Fruit fly (Drosophila melanogaster) whole organism, embryonic: ENCODE data around the gene LysB.

ENCODE experiments used
- Bgb ChIP-seq: fragments of 200-800 bp; sonication (Bioruptor generic); IDR thresholded peaks from 2 replicates; pipeline ENCODE4 v1.3.6; 2022; ENCODE audit warnings: missing biosample characterization, missing genetic modification characterization; ENCODE audit not compliant: partially characterized antibody
- CG11456 ChIP-seq: fragments of 200-800 bp; sonication (Bioruptor generic); IDR thresholded peaks from 3 replicates; pipeline ENCODE4 v1.3.6; 2022; ENCODE audit warnings: missing biosample characterization, missing genetic modification characterization
- CG11695 ChIP-seq: fragments of 200-800 bp; sonication (Bioruptor generic); IDR thresholded peaks from 3 replicates; pipeline ENCODE4 v1.3.6; 2022; ENCODE audit warnings: missing biosample characterization, missing genetic modification characterization
- CG1233 ChIP-seq: fragments of 200-800 bp; sonication (Bioruptor generic); optimal IDR thresholded peaks from 4 replicates; lab custom pipeline; 2018; ENCODE audit warnings: missing biosample characterization, mild to moderate bottlenecking, missing genetic modification characterization
- CG12391 ChIP-seq: fragments of 200-800 bp; sonication (Bioruptor generic); optimal IDR thresholded peaks from 3 replicates; lab custom pipeline; 2018; ENCODE audit warnings: missing biosample characterization, mild to moderate bottlenecking, missing genetic modification characterization, moderate library complexity
- CG12659 ChIP-seq: fragments of 200-800 bp; sonication (Bioruptor generic); optimal IDR thresholded peaks from 3 replicates; lab custom pipeline; 2017; ENCODE audit warnings: mild to moderate bottlenecking, missing biosample characterization, missing genetic modification reagents, missing genetic modification characterization
- CG12769 ChIP-seq: fragments of 200-800 bp; sonication (Bioruptor generic); optimal IDR thresholded peaks from 2 replicates; lab custom pipeline; 2019; ENCODE audit warnings: missing biosample characterization, mild to moderate bottlenecking, missing genetic modification characterization, moderate library complexity
- CG13296 ChIP-seq: fragments of 200-800 bp; sonication (Bioruptor generic); optimal IDR thresholded peaks from 3 replicates; lab custom pipeline; 2018; ENCODE audit warnings: missing biosample characterization, mild to moderate bottlenecking, missing genetic modification characterization
- CG13424 ChIP-seq: fragments of 200-800 bp; sonication (Bioruptor generic); optimal IDR thresholded peaks from 2 replicates; lab custom pipeline; 2019; ENCODE audit warnings: missing biosample characterization, mild to moderate bottlenecking, missing genetic modification characterization, moderate library complexity
- CG14441 ChIP-seq: fragments of 200-800 bp; sonication (Bioruptor generic); IDR thresholded peaks from 2 replicates; pipeline ENCODE4 v1.3.6; 2022; ENCODE audit warnings: missing biosample characterization, missing genetic modification characterization
- CG17612 ChIP-seq: fragments of 200-800 bp; sonication (Bioruptor generic); IDR thresholded peaks from 2 replicates; pipeline ENCODE4 v1.3.6; 2022; ENCODE audit warnings: missing biosample characterization, missing genetic modification characterization
- CG17802 ChIP-seq: fragments of 200-800 bp; sonication (Bioruptor generic); optimal IDR thresholded peaks from 2 replicates; lab custom pipeline; 2018; ENCODE audit warnings: missing biosample characterization, mild to moderate bottlenecking, missing genetic modification characterization, moderate library complexity
- CG2199 ChIP-seq: fragments of 200-800 bp; sonication (Bioruptor generic); IDR thresholded peaks from 3 replicates; pipeline ENCODE4 v1.3.6; 2022; ENCODE audit warnings: missing biosample characterization, missing genetic modification characterization
- CG32532 ChIP-seq: fragments of 200-800 bp; sonication (Bioruptor generic); IDR thresholded peaks from 2 replicates; pipeline ENCODE4 v1.3.6; 2022; ENCODE audit warnings: missing biosample characterization, missing genetic modification characterization
- CG33557 ChIP-seq: fragments of 200-800 bp; sonication (Bioruptor generic); optimal IDR thresholded peaks from 2 replicates; lab custom pipeline; 2019; ENCODE audit warnings: missing biosample characterization, mild to moderate bottlenecking, missing genetic modification characterization, moderate library complexity
- CG3847 ChIP-seq: fragments of 200-800 bp; sonication (Bioruptor generic); IDR thresholded peaks from 2 replicates; pipeline ENCODE4 v1.3.6; 2022; ENCODE audit warnings: missing biosample characterization, missing genetic modification characterization
- CG42726 ChIP-seq: fragments of 200-800 bp; sonication (Bioruptor generic); IDR thresholded peaks from 2 replicates; pipeline ENCODE4 v1.3.6; 2022; ENCODE audit warnings: missing biosample characterization, missing genetic modification characterization; ENCODE audit not compliant: partially characterized antibody
- CG6175 ChIP-seq: fragments of 200-800 bp; sonication (Bioruptor generic); IDR thresholded peaks from 3 replicates; pipeline ENCODE4 v1.3.6; 2022; ENCODE audit warnings: missing biosample characterization, missing genetic modification characterization
- CG6272 ChIP-seq: fragments of 200-800 bp; sonication (Bioruptor generic); IDR thresholded peaks from 2 replicates; pipeline ENCODE4 v1.3.6; 2022; ENCODE audit warnings: missing biosample characterization, missing genetic modification characterization
- CG7839 ChIP-seq: fragments of 200-800 bp; sonication (Bioruptor generic); optimal IDR thresholded peaks from 3 replicates; lab custom pipeline; 2018; ENCODE audit warnings: missing biosample characterization, mild to moderate bottlenecking, missing genetic modification characterization, moderate library complexity
- CG7963 ChIP-seq: fragments of 200-800 bp; sonication (Bioruptor generic); IDR thresholded peaks from 3 replicates; pipeline ENCODE4 v1.3.6; 2022; ENCODE audit warnings: missing biosample characterization, missing genetic modification characterization; ENCODE audit not compliant: partially characterized antibody
- D ChIP-seq, 2 experiments: fragments of 200-800 bp in 1 of 2; fragments of >200 bp in 1 of 2; sonication (Bioruptor generic) in 1 of 2; optimal IDR thresholded peaks; 2 replicates in 1 of 2; 3 replicates in 1 of 2; lab custom pipeline; 2017; ENCODE audit warnings: mild to moderate bottlenecking in 1 of 2, missing biosample characterization in 1 of 2, missing genetic modification characterization in 1 of 2, missing genetic modification reagents in 1 of 2
- Drgx ChIP-seq: fragments of 200-800 bp; sonication (Bioruptor generic); IDR thresholded peaks from 2 replicates; pipeline ENCODE4 v1.3.6; 2022; ENCODE audit warnings: missing biosample characterization, missing genetic modification characterization
- E2f1 ChIP-seq: fragments of 200-800 bp; sonication (Bioruptor generic); IDR thresholded peaks from 2 replicates; pipeline ENCODE4 v1.3.6; 2022; ENCODE audit warnings: missing biosample characterization, missing genetic modification characterization
- Gug ChIP-seq: fragments of 200-800 bp; sonication (Bioruptor generic); IDR thresholded peaks from 4 replicates; pipeline ENCODE4 v1.3.6; 2022; ENCODE audit warnings: missing biosample characterization, missing genetic modification characterization
- HmgZ ChIP-seq: fragments of 200-800 bp; sonication (Bioruptor generic); optimal IDR thresholded peaks from 2 replicates; lab custom pipeline; 2018; ENCODE audit warnings: missing biosample characterization, mild to moderate bottlenecking, missing genetic modification characterization
- Lhr ChIP-seq: fragments of 200-800 bp; sonication (Bioruptor generic); optimal IDR thresholded peaks from 3 replicates; lab custom pipeline; 2017; ENCODE audit warnings: mild to moderate bottlenecking, missing biosample characterization, missing genetic modification reagents, missing genetic modification characterization
- Med ChIP-seq: fragments of 200-800 bp; sonication (Bioruptor generic); peaks from one replicate; lab custom pipeline; 2016; ENCODE audit warnings: missing biosample characterization, missing genetic modification characterization, mild to moderate bottlenecking, inconsistent platforms, moderate library complexity
- Oaz ChIP-seq: fragments of 200-800 bp; sonication (Bioruptor generic); IDR thresholded peaks from 2 replicates; pipeline ENCODE4 v1.3.6; 2022; ENCODE audit warnings: missing biosample characterization, missing genetic modification characterization
- PHDP ChIP-seq: fragments of 200-800 bp; sonication (Bioruptor generic); optimal IDR thresholded peaks from 3 replicates; lab custom pipeline; 2018; ENCODE audit warnings: missing biosample characterization, mild to moderate bottlenecking, missing genetic modification characterization, moderate library complexity
- Ptx1 ChIP-seq: fragments of 200-800 bp; sonication (Bioruptor generic); IDR thresholded peaks from 2 replicates; pipeline ENCODE4 v1.3.6; 2022; ENCODE audit warnings: missing biosample characterization, missing genetic modification characterization
- bcd ChIP-seq: fragments of 200-800 bp; sonication (Bioruptor generic); optimal IDR thresholded peaks from 2 replicates; lab custom pipeline; 2017; ENCODE audit warnings: missing biosample characterization, mild to moderate bottlenecking, missing genetic modification characterization
- bowl ChIP-seq: fragments of 200-800 bp; sonication (Bioruptor generic); IDR thresholded peaks from 2 replicates; pipeline ENCODE4 v1.3.6; 2022; ENCODE audit warnings: missing biosample characterization, missing genetic modification characterization
- dimm ChIP-seq: fragments of 200-800 bp; sonication (Bioruptor generic); IDR thresholded peaks from 2 replicates; pipeline ENCODE4 v1.3.6; 2022; ENCODE audit warnings: missing biosample characterization, missing genetic modification characterization
- dmrt99B ChIP-seq: fragments of 200-800 bp; sonication (Bioruptor generic); optimal IDR thresholded peaks from 2 replicates; lab custom pipeline; 2018; ENCODE audit warnings: missing biosample characterization, mild to moderate bottlenecking, missing genetic modification characterization, moderate library complexity
- dysf ChIP-seq: fragments of 200-800 bp; sonication (Bioruptor generic); IDR thresholded peaks from 3 replicates; pipeline ENCODE4 v1.3.6; 2022; ENCODE audit warnings: missing biosample characterization, missing genetic modification characterization
- gem ChIP-seq: fragments of 200-800 bp; sonication (Bioruptor generic); optimal IDR thresholded peaks from 2 replicates; lab custom pipeline; 2019; ENCODE audit warnings: missing biosample characterization, mild to moderate bottlenecking, missing genetic modification characterization, moderate library complexity
- gsb ChIP-seq: fragments of 200-800 bp; sonication (Bioruptor generic); IDR thresholded peaks from 2 replicates; pipeline ENCODE4 v1.3.6; 2022; ENCODE audit warnings: missing biosample characterization, missing genetic modification characterization
- lmd ChIP-seq: fragments of 200-800 bp; sonication (Bioruptor generic); IDR thresholded peaks from 2 replicates; pipeline ENCODE4 v1.3.6; 2022; ENCODE audit warnings: missing biosample characterization, missing genetic modification characterization
- maf-S ChIP-seq: fragments of 200-800 bp; sonication (Bioruptor generic); optimal IDR thresholded peaks from 2 replicates; lab custom pipeline; 2016; ENCODE audit warnings: missing biosample characterization, missing genetic modification characterization
- nom ChIP-seq: fragments of 200-800 bp; sonication (Bioruptor generic); optimal IDR thresholded peaks from 2 replicates; lab custom pipeline; 2017; ENCODE audit warnings: missing biosample characterization, missing genetic modification characterization, mild to moderate bottlenecking, moderate library complexity, missing genetic modification reagents
- onecut ChIP-seq: fragments of 200-800 bp; sonication (Bioruptor generic); IDR thresholded peaks from 2 replicates; pipeline ENCODE4 v1.3.6; 2022; ENCODE audit warnings: missing biosample characterization, missing genetic modification characterization
- pb ChIP-seq: fragments of 200-800 bp; sonication (Bioruptor generic); optimal IDR thresholded peaks from 3 replicates; lab custom pipeline; 2016; ENCODE audit warnings: missing biosample characterization, missing genetic modification characterization
- row ChIP-seq: fragments of 200-800 bp; sonication (Bioruptor generic); IDR thresholded peaks from 3 replicates; pipeline ENCODE4 v1.3.6; 2022; ENCODE audit warnings: missing biosample characterization, missing genetic modification characterization
- sc ChIP-seq, 3 experiments: fragments of >200 bp in 2 of 3; fragments of 200-800 bp in 1 of 3; sonication (Bioruptor generic) in 1 of 3; optimal IDR thresholded peaks; 2 replicates in 2 of 3; 3 replicates in 1 of 3; lab custom pipeline; 2017; ENCODE audit warnings: mild to moderate bottlenecking in 1 of 3, missing biosample characterization in 1 of 3, missing genetic modification characterization in 1 of 3, missing genetic modification reagents in 1 of 3
- sima ChIP-seq: fragments of 200-800 bp; sonication (Bioruptor generic); optimal IDR thresholded peaks from 2 replicates; lab custom pipeline; 2016; ENCODE audit warnings: missing biosample characterization, missing genetic modification characterization
- vvl ChIP-seq: fragments of 200-800 bp; sonication (Bioruptor generic); IDR thresholded peaks from 2 replicates; pipeline ENCODE4 v1.3.6; 2022; ENCODE audit warnings: missing biosample characterization, missing genetic modification characterization
- wor ChIP-seq: fragments of 200-800 bp; sonication (Bioruptor generic); IDR thresholded peaks from 2 replicates; pipeline ENCODE4 v1.3.6; 2022; ENCODE audit warnings: missing biosample characterization, missing genetic modification characterization

The LysB gene

DNA sequence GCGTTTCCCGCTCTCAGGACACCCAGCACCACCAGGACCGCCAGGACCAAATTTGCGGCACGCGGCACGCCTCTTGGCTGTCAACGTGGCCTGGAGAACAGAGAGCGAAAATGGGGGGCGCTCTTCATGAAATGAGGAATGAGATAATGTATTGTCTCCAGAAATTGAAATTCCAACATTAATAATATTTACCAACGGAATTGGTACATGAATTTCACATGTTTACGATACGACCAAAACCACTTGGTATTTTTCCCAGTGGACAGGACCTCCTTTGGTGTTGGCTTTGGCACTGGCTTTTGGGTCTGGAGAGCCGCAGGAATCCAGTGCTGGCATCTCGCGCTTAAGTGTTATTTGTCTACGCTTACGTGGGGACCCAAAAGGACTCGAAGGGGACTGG lies 23.7 kb upstream of the LysB start (continued):
- TF ChIP-seq E2f1 (GFP tag; lab: Robert Waterston, UW), result no peak
- 0 out of 3 replicates have a peak, but pooled peaks have one; percentile 51 for TF ChIP-seq CG11456 (GFP tag; lab: Robert Waterston, UW)
- 0 out of 2 replicates have a peak, but pooled peaks have one; percentile 18 for TF ChIP-seq dimm (GFP tag; lab: Robert Waterston, UW)
- TF ChIP-seq CG13424 (tag; lab: Kevin White, UChicago), result no peak
- peak; percentile 34; the same call in 1 of the 4 replicates for TF ChIP-seq Gug (GFP tag; lab: Robert Waterston, UW)
- TF ChIP-seq CG6175 (GFP tag; lab: Robert Waterston, UW), result no peak
- TF ChIP-seq CG17802 (tag; lab: Kevin White, UChicago), result no peak
- peak; percentile 34; the same call in 1 of the 2 replicates for TF ChIP-seq lmd (GFP tag; lab: Robert Waterston, UW)
- TF ChIP-seq gsb (GFP tag; lab: Robert Waterston, UW), result no peak
- no peak for TF ChIP-seq sima (GFP tag; lab: Kevin White, UChicago)
- TF ChIP-seq CG12769 (tag; lab: Kevin White, UChicago), result peak; percentile 31
- peak; percentile 29 for TF ChIP-seq dmrt99B (tag; lab: Kevin White, UChicago)
- peak; percentile 60 for TF ChIP-seq CG14441 (GFP tag; lab: Robert Waterston, UW)
- 0 out of 2 replicates have a peak, but pooled peaks have one; percentile 13 for TF ChIP-seq vvl (GFP tag; lab: Robert Waterston, UW)
- TF ChIP-seq PHDP, result no peak
- TF ChIP-seq CG33557 (GFP tag; lab: Kevin White, UChicago), result no peak
- TF ChIP-seq wor (GFP tag; lab: Robert Waterston, UW), result no peak
- TF ChIP-seq maf-S, result no peak
- TF ChIP-seq Oaz (GFP tag; lab: Robert Waterston, UW), result 0 out of 2 replicates have a peak, but pooled peaks have one; percentile 27
- peak; percentile 48 for TF ChIP-seq CG32532
- TF ChIP-seq CG42726 (GFP tag; lab: Robert Waterston, UW), result no peak
- no peak for TF ChIP-seq CG6272
- TF ChIP-seq CG12391 (tag; lab: Kevin White, UChicago), result no peak
- peak; percentile 74 for TF ChIP-seq Med (GFP tag; lab: Kevin White, UChicago)
- no peak for TF ChIP-seq CG3847 (GFP tag; lab: Robert Waterston, UW)
- peak; percentile 13 for TF ChIP-seq gem
- TF ChIP-seq bcd (GFP tag; lab: Kevin White, UChicago), result peak; percentile 20
- TF ChIP-seq dysf (GFP tag; lab: Robert Waterston, UW), result peak; percentile 52; the same call in 1 of the 3 replicates
- no peak for TF ChIP-seq onecut (GFP tag; lab: Robert Waterston, UW)
- no peak for TF ChIP-seq CG11695
- TF ChIP-seq CG17612 (GFP tag; lab: Robert Waterston, UW), result no peak
- peak; percentile 35; the same call in 1 of the 2 replicates for TF ChIP-seq Ptx1
- no peak for TF ChIP-seq pb
- TF ChIP-seq D (optimal IDR thresholded peaks at IDR 0.05; lab: Kevin White, UChicago), result no peak
- no peak for TF ChIP-seq D (GFP tag; optimal IDR thresholded peaks at IDR 0.05; lab: Kevin White, UChicago)
- TF ChIP-seq CG7839, result peak; percentile 21
- no peak for TF ChIP-seq Drgx (GFP tag; lab: Robert Waterston, UW)

DNA sequence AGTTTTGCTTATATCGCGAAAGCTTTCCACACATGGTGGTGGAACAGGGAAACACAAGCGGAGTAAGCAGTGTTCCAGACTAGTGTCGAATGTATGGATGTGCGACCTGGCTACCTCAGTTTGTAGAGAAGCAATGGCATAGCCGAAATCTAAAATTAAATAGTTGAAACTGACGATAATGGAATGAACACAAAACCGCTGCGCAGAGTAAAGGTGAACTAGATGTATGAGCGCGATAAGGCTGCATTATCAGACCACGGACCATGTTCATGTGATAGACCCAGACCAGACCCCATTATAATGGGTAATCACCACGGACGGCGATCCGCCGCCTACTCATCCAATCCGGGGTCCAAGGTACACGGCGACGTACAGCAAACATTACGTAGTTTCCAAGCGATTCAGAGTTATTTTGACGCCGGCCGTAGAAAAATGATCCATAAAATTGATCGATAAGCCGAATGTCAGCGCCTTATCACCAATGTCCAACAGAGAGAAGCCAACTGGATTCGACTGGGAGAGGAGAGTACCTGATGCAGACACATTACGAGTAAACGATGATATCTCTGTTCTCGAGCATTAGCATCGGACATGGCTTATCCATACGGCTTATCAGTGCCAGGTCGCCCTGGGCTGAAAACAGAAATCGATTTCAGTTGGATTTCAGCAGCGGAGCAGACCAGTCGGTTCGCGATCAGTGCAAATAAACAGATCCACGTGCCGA lies 18.1 kb upstream of the LysB start, which contains the start of gene CG13912:
CG13912 (plus strand) TSS at position 653 of the 724 bp plus-strand sequence.
- TF ChIP-seq CG1233 (GFP tag; lab: Kevin White, UChicago) (no peak), HmgZ (tag; lab: Kevin White, UChicago) (peak; percentile 75), sc (optimal IDR thresholded peaks at IDR 0.05; lab: Kevin White, UChicago) (no peak), sc (GFP tag; optimal IDR thresholded peaks at IDR 0.05; lab: Kevin White, UChicago) (no peak), CG2199 (GFP tag; lab: Robert Waterston, UW) (peak; percentile 90; the same call in 2 of the 3 replicates), D (optimal IDR thresholded peaks at IDR 0.05; lab: Kevin White, UChicago) (no peak), D (GFP tag; optimal IDR thresholded peaks at IDR 0.05; lab: Kevin White, UChicago) (no peak), CG7963 (no peak), nom (peak; percentile 81), Med (GFP tag; lab: Kevin White, UChicago) (peak; percentile 89), CG14441 (GFP tag; lab: Robert Waterston, UW) (0 out of 2 replicates have a peak, but pooled peaks have one; percentile 6), CG17802 (tag; lab: Kevin White, UChicago) (peak; percentile 60), Bgb (peak; percentile 64), row (GFP tag; lab: Robert Waterston, UW) (no peak), bowl (GFP tag; lab: Robert Waterston, UW) (0 out of 2 replicates have a peak, but pooled peaks have one; percentile 12), Lhr (GFP tag; lab: Kevin White, UChicago) (peak; percentile 66), CG13296 (peak; percentile 33), CG12659 (GFP tag; lab: Kevin White, UChicago) (peak; percentile 14)
